Worm (Caenorhabditis elegans): ENCODE measurements around the gene F12A10.9.

ce11 chrII:5537524-5537923 lies 39.0 kb downstream of the F12A10.9 start, which contains the start of gene C17C3.11:
- TF ChIP-seq nhr-76 (tag; optimal IDR thresholded peaks at IDR 0.05) (no peak), elt-1 (tag; optimal IDR thresholded peaks at IDR 0.05; ENCODE audit: borderline replicate concordance, insufficient read depth) (no peak), ham-2 (GFP tag; optimal IDR thresholded peaks at IDR 0.05) (no peak)

Data from whole organism, mixed stage, embryonic.